Fruit fly (Drosophila melanogaster): ENCODE results near the gene Lim3.

DNA sequence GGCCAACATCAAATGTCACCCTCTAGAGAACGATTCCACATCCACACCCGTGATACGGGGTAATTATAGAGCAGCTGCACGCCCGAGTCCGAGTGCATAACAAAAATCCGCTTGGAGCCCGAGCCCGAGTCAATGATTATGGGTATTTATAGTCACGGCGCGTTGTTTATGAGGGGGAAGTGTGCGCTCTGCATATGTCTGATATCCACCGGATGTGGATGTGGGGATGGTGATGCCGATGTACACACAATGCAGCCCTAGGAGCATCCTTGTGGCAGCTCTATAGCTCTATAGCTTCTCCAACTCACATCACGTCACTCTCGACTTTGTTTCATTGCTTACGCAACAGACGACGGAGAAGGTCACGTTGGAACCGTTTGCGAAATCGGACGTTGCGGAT, 70.8 kb downstream of the Lim3 start:
- TF ChIP-seq Hr38 (GFP tag; optimal IDR thresholded peaks at IDR 0.05) (no peak), ss (GFP tag; optimal IDR thresholded peaks at IDR 0.05) (no peak), CG34406 (GFP tag; optimal IDR thresholded peaks at IDR 0.05) (no peak), CG16779 (tag; optimal IDR thresholded peaks at IDR 0.05) (no peak), CG6792 (GFP tag; optimal IDR thresholded peaks at IDR 0.05) (no peak), esn (GFP tag; optimal IDR thresholded peaks at IDR 0.05) (no peak), CG8632 (GFP tag; optimal IDR thresholded peaks at IDR 0.05) (no peak), CG9139 (GFP tag; optimal IDR thresholded peaks at IDR 0.05) (no peak), Sox14 (GFP tag; optimal IDR thresholded peaks at IDR 0.05) (no peak), CG3032 (tag; optimal IDR thresholded peaks at IDR 0.05) (no peak)

All from whole organism, prepupa.